Worm (Caenorhabditis elegans): ENCODE data around the gene C25E10.11.

- TF ChIP-seq hmg-11 (tag; optimal IDR thresholded peaks at IDR 0.05) (no peak), elt-1 (tag; optimal IDR thresholded peaks at IDR 0.05) (no peak), pqm-1 (tag; optimal IDR thresholded peaks at IDR 0.05) (peak; percentile 82)
Observed at ce11 chrV:9094060-9094628, 35.6 kb upstream of the C25E10.11 start.
